Worm (Caenorhabditis elegans) whole organism, mixed stage, embryonic: ENCODE results near the gene C16C10.9.
A peak's percentile ranks its signal among the peaks of the same experiment; 100 is the strongest.

Experiments used
- M03D4.4 ChIP-seq: sonication (generic microtip); optimal IDR thresholded peaks from 2 replicates; lab custom pipeline; 2017; ENCODE audit warnings: mild to moderate bottlenecking, missing genetic modification characterization, missing compliant biosample characterization
- blmp-1 ChIP-seq: fragments of 150-350 bp; optimal IDR thresholded peaks from 2 replicates; lab custom pipeline; 2014; ENCODE audit warnings: missing biosample characterization, missing genetic modification characterization
- ceh-39 ChIP-seq: fragments of 150-350 bp; optimal IDR thresholded peaks from 2 replicates; lab custom pipeline; 2014; ENCODE audit warnings: missing biosample characterization, missing genetic modification characterization
- ceh-43 ChIP-seq: fragments of 200-800 bp; sonication (Bioruptor generic); optimal IDR thresholded peaks from 2 replicates; lab custom pipeline; 2018; ENCODE audit warnings: mild to moderate bottlenecking, missing genetic modification characterization, moderate library complexity, missing compliant biosample characterization
- ceh-83 ChIP-seq: fragments of 200-800 bp; sonication (Bioruptor generic); optimal IDR thresholded peaks from 2 replicates; lab custom pipeline; 2018; ENCODE audit warnings: mild to moderate bottlenecking, missing genetic modification characterization, missing compliant biosample characterization
- ces-1 ChIP-seq: fragments of 150-350 bp; optimal IDR thresholded peaks from 2 replicates; lab custom pipeline; 2014; ENCODE audit warnings: missing biosample characterization, missing genetic modification reagents, missing genetic modification characterization
- drap-1 ChIP-seq: fragments of 200-800 bp; sonication (Bioruptor generic); optimal IDR thresholded peaks from 3 replicates; lab custom pipeline; 2018; ENCODE audit warnings: mild to moderate bottlenecking, missing genetic modification characterization, missing compliant biosample characterization
- elt-1 ChIP-seq: sonication (generic microtip); optimal IDR thresholded peaks from 2 replicates; lab custom pipeline; 2017; ENCODE audit warnings: missing genetic modification characterization, mild to moderate bottlenecking, missing compliant biosample characterization, antibody characterized with exemption, moderate library complexity, borderline replicate concordance; ENCODE audit not compliant: insufficient read depth
- elt-3 ChIP-seq: fragments of 150-350 bp; optimal IDR thresholded peaks from 2 replicates; lab custom pipeline; 2014; ENCODE audit warnings: missing biosample characterization, missing genetic modification characterization
- ham-2 ChIP-seq: fragments of 200-800 bp; sonication (Bioruptor generic); optimal IDR thresholded peaks from 2 replicates; lab custom pipeline; 2018; ENCODE audit warnings: mild to moderate bottlenecking, missing genetic modification characterization, missing compliant biosample characterization
- hlh-1 ChIP-seq: fragments of 150-350 bp; optimal IDR thresholded peaks from 2 replicates; lab custom pipeline; 2014; ENCODE audit warnings: missing biosample characterization, missing genetic modification reagents, missing genetic modification characterization
- lin-13 ChIP-seq: fragments of 150-350 bp; optimal IDR thresholded peaks from 2 replicates; lab custom pipeline; 2014; ENCODE audit warnings: missing biosample characterization, missing genetic modification characterization
- lin-32 ChIP-seq: fragments of 200-800 bp; sonication (Bioruptor generic); optimal IDR thresholded peaks from 2 replicates; lab custom pipeline; 2018; ENCODE audit warnings: mild to moderate bottlenecking, missing genetic modification characterization, missing compliant biosample characterization
- lsy-2 ChIP-seq: fragments of 150-350 bp; optimal IDR thresholded peaks from 2 replicates; lab custom pipeline; 2014; ENCODE audit warnings: missing biosample characterization, missing genetic modification characterization
- mep-1 ChIP-seq: fragments of 150-350 bp; optimal IDR thresholded peaks from 2 replicates; lab custom pipeline; 2017; ENCODE audit warnings: missing biosample characterization, missing genetic modification reagents, missing genetic modification characterization, inconsistent platforms
- nhr-2 ChIP-seq: fragments of 150-350 bp; optimal IDR thresholded peaks from 2 replicates; lab custom pipeline; 2014; ENCODE audit warnings: missing biosample characterization, missing genetic modification characterization
- nhr-237 ChIP-seq: fragments of 150-350 bp; optimal IDR thresholded peaks from 2 replicates; lab custom pipeline; 2014; ENCODE audit warnings: missing biosample characterization, missing genetic modification characterization
- nhr-28 ChIP-seq: fragments of 150-350 bp; optimal IDR thresholded peaks from 2 replicates; lab custom pipeline; 2014; ENCODE audit warnings: missing biosample characterization, missing genetic modification characterization
- nhr-76 ChIP-seq: sonication (generic microtip); optimal IDR thresholded peaks from 2 replicates; lab custom pipeline; 2017; ENCODE audit warnings: missing biosample characterization, missing genetic modification characterization
- pha-4 ChIP-seq: fragments of 150-350 bp; optimal IDR thresholded peaks from 2 replicates; lab custom pipeline; 2018; ENCODE audit warnings: missing biosample characterization, missing genetic modification reagents, missing genetic modification characterization
- sem-2 ChIP-seq: fragments of 200-800 bp; sonication (Bioruptor generic); optimal IDR thresholded peaks from 2 replicates; lab custom pipeline; 2018; ENCODE audit warnings: mild to moderate bottlenecking, missing genetic modification characterization, missing compliant biosample characterization
- snpc-4 ChIP-seq: fragments of 150-350 bp; optimal IDR thresholded peaks from 2 replicates; lab custom pipeline; 2014; ENCODE audit warnings: missing biosample characterization, missing genetic modification characterization
- sptf-1 ChIP-seq: sonication (generic microtip); optimal IDR thresholded peaks from 2 replicates; lab custom pipeline; 2017; ENCODE audit warnings: mild to moderate bottlenecking, missing genetic modification characterization, moderate library complexity, missing compliant biosample characterization
- tbx-8 ChIP-seq: fragments of 200-800 bp; sonication (Bioruptor generic); optimal IDR thresholded peaks from 2 replicates; lab custom pipeline; 2018; ENCODE audit warnings: mild to moderate bottlenecking, missing genetic modification characterization, moderate library complexity, missing compliant biosample characterization
- unc-120 ChIP-seq: sonication (generic microtip); optimal IDR thresholded peaks from 2 replicates; lab custom pipeline; 2017; ENCODE audit warnings: missing genetic modification characterization, missing compliant biosample characterization; ENCODE audit not compliant: poor library complexity, severe bottlenecking
- unc-39 ChIP-seq: fragments of 150-350 bp; optimal IDR thresholded peaks from 2 replicates; lab custom pipeline; 2014; ENCODE audit warnings: missing biosample characterization, missing genetic modification characterization
- unc-62 ChIP-seq: fragments of 150-350 bp; optimal IDR thresholded peaks from 2 replicates; lab custom pipeline; 2014; ENCODE audit warnings: missing biosample characterization, missing genetic modification reagents, missing genetic modification characterization
- zip-8 ChIP-seq: fragments of 150-350 bp; optimal IDR thresholded peaks from 2 replicates; lab custom pipeline; 2014; ENCODE audit warnings: missing biosample characterization, missing genetic modification characterization
- ztf-11 ChIP-seq: fragments of 150-350 bp; optimal IDR thresholded peaks from 2 replicates; lab custom pipeline; 2014; ENCODE audit warnings: missing biosample characterization, missing genetic modification characterization

C16C10.9 gene

ce11 chrIII:4119736-4120135 lies 37.5 kb downstream of the C16C10.9 start:
- TF ChIP-seq zip-8 (tag; lab: Kevin White, UChicago) (no peak), ces-1 (GFP tag; lab: Kevin White, UChicago) (peak; percentile 82)
- TF ChIP-seq, all 35 proteins: peak for 1

ce11 chrIII:4115085-4115484 lies 42.1 kb downstream of the C16C10.9 start, which contains the start of gene unc-103:
Gene unc-103 (plus strand): TSS chrIII:4115385.
- TF ChIP-seq ztf-11 (tag; lab: Kevin White, UChicago), result no peak
- TF ChIP-seq elt-1 (tag; lab: Kevin White, UChicago), result no peak
- TF ChIP-seq snpc-4 (tag; lab: Kevin White, UChicago), result no peak
- no peak for TF ChIP-seq lsy-2
- TF ChIP-seq ces-1 (GFP tag; lab: Kevin White, UChicago), result no peak
- no peak for TF ChIP-seq nhr-28
- no peak for TF ChIP-seq mep-1 (tag; lab: Kevin White, UChicago)
- no peak for TF ChIP-seq blmp-1 (tag; lab: Kevin White, UChicago)
- TF ChIP-seq tbx-8 (GFP tag; lab: Kevin White, UChicago), result no peak
- no peak for TF ChIP-seq unc-39
- no peak for TF ChIP-seq hlh-1
- TF ChIP-seq ceh-39, result no peak
- no peak for TF ChIP-seq ceh-43 (GFP tag; lab: Kevin White, UChicago)
- no peak for TF ChIP-seq ham-2 (GFP tag; lab: Kevin White, UChicago)

- TF ChIP-seq zip-8 (tag; lab: Kevin White, UChicago) (no peak), hlh-1 (peak; percentile 96), lin-32 (GFP tag; lab: Kevin White, UChicago) (no peak), ham-2 (GFP tag; lab: Kevin White, UChicago) (no peak), unc-62 (GFP tag; lab: Kevin White, UChicago) (peak; percentile 67), M03D4.4 (tag; lab: Kevin White, UChicago) (no peak), unc-120 (tag; lab: Kevin White, UChicago) (peak; percentile 62), ceh-39 (no peak), lsy-2 (no peak), sem-2 (GFP tag; lab: Kevin White, UChicago) (no peak), nhr-2 (tag; lab: Kevin White, UChicago) (no peak), drap-1 (GFP tag; lab: Kevin White, UChicago) (no peak), lin-13 (tag; lab: Kevin White, UChicago) (no peak)
Observed at ce11 chrIII:4113594-4113993, 43.6 kb downstream of the C16C10.9 start.

- TF ChIP-seq ceh-83 (no peak), nhr-237 (tag; lab: Kevin White, UChicago) (no peak), lsy-2 (no peak), unc-120 (tag; lab: Kevin White, UChicago) (no peak), nhr-76 (tag; lab: Kevin White, UChicago) (no peak), nhr-28 (no peak), sem-2 (GFP tag; lab: Kevin White, UChicago) (no peak), ceh-39 (no peak), zip-8 (tag; lab: Kevin White, UChicago) (no peak), tbx-8 (GFP tag; lab: Kevin White, UChicago) (no peak), mep-1 (tag; lab: Kevin White, UChicago) (no peak), ceh-43 (GFP tag; lab: Kevin White, UChicago) (no peak), snpc-4 (tag; lab: Kevin White, UChicago) (no peak), elt-3 (tag; lab: Kevin White, UChicago) (no peak)
Observed at ce11 chrIII:4107929-4108520, 49.2 kb downstream of the C16C10.9 start.

- TF ChIP-seq ces-1 (GFP tag; lab: Kevin White, UChicago) (peak; percentile 72), elt-3 (tag; lab: Kevin White, UChicago) (no peak), sptf-1 (tag; lab: Kevin White, UChicago) (no peak), ceh-39 (no peak), sem-2 (GFP tag; lab: Kevin White, UChicago) (no peak), ham-2 (GFP tag; lab: Kevin White, UChicago) (no peak), pha-4 (tag; lab: Kevin White, UChicago) (no peak), zip-8 (tag; lab: Kevin White, UChicago) (no peak), tbx-8 (GFP tag; lab: Kevin White, UChicago) (no peak)
Observed at ce11 chrIII:4107227-4107626, 50.0 kb downstream of the C16C10.9 start.
